Worm (Caenorhabditis elegans) whole organism, L1 larva: ENCODE data around the gene adah-1.

Experiments used
- F16B12.6 ChIP-seq: fragments of 150-350 bp; optimal IDR thresholded peaks from 2 replicates; lab custom pipeline; 2014; ENCODE audit warnings: missing biosample characterization, missing genetic modification characterization
- Y116A8C.19 ChIP-seq: sonication (generic microtip); optimal IDR thresholded peaks from 2 replicates; lab custom pipeline; 2016; ENCODE audit warnings: missing compliant biosample characterization, missing genetic modification characterization, borderline replicate concordance
- ama-1 ChIP-seq: fragments of 150-350 bp; optimal IDR thresholded peaks from 2 replicates; lab custom pipeline; 2014
- ceh-8 ChIP-seq: fragments of 200-800 bp; sonication (Bioruptor generic); optimal IDR thresholded peaks from 2 replicates; lab custom pipeline; 2018; ENCODE audit warnings: mild to moderate bottlenecking, missing genetic modification characterization, moderate library complexity, missing compliant biosample characterization
- ceh-82 ChIP-seq, 3 experiments: fragments of 150-350 bp in 1 of 3; sonication (generic microtip) in 2 of 3; optimal IDR thresholded peaks; 2 replicates each; lab custom pipeline; 2014 to 2017; ENCODE audit warnings: missing biosample characterization in 3 of 3, missing genetic modification characterization in 3 of 3
- ceh-88 ChIP-seq: fragments of 200-800 bp; sonication (Bioruptor generic); IDR thresholded peaks from 2 replicates; pipeline ENCODE4 v1.3.6; 2022; ENCODE audit warnings: missing genetic modification characterization, missing compliant biosample characterization
- dpl-1 ChIP-seq, 3 experiments: fragments of 150-350 bp in 2 of 3; sonication (generic microtip) in 1 of 3; optimal IDR thresholded peaks; 2 replicates each; lab custom pipeline; 2014 to 2017; ENCODE audit warnings: missing biosample characterization in 3 of 3, missing genetic modification characterization in 3 of 3, missing genetic modification reagents in 3 of 3
- efl-1 ChIP-seq, 4 experiments: fragments of 150-350 bp; optimal IDR thresholded peaks in 3 of 4; peaks in 1 of 4; 1 replicate in 1 of 4; 2 replicates in 3 of 4; lab custom pipeline; 2014; ENCODE audit warnings: missing biosample characterization in 2 of 4, missing genetic modification characterization in 2 of 4, missing genetic modification reagents in 2 of 4
- egl-27 ChIP-seq, 2 experiments: fragments of 150-350 bp in 1 of 2; sonication (generic microtip); optimal IDR thresholded peaks; 3 replicates each; lab custom pipeline; 2017 to 2018; ENCODE audit warnings: missing biosample characterization in 2 of 2, missing genetic modification characterization in 2 of 2, missing genetic modification reagents in 2 of 2
- elt-3 ChIP-seq, 6 experiments: fragments of 150-350 bp in 1 of 6; sonication (generic microtip); optimal IDR thresholded peaks; 2 replicates each; lab custom pipeline; 2017 to 2018; ENCODE audit warnings: missing biosample characterization in 6 of 6, missing genetic modification characterization in 6 of 6, inconsistent platforms in 1 of 6
- fkh-4 ChIP-seq: sonication (generic microtip); optimal IDR thresholded peaks from 2 replicates; lab custom pipeline; 2016; ENCODE audit warnings: missing compliant biosample characterization, missing genetic modification characterization, borderline replicate concordance
- fkh-8 ChIP-seq: sonication (generic microtip); optimal IDR thresholded peaks from 2 replicates; lab custom pipeline; 2016; ENCODE audit warnings: mild to moderate bottlenecking, missing genetic modification characterization, missing compliant biosample characterization
- fos-1 ChIP-seq: fragments of 150-350 bp; optimal IDR thresholded peaks from 2 replicates; lab custom pipeline; 2014; ENCODE audit warnings: missing biosample characterization, missing genetic modification characterization
- grh-1 ChIP-seq: fragments of 200-800 bp; sonication (Bioruptor generic); IDR thresholded peaks from 2 replicates; pipeline ENCODE4 v1.3.6; 2022; ENCODE audit warnings: missing genetic modification reagents, missing genetic modification characterization, missing compliant biosample characterization
- isw-1 ChIP-seq: fragments of 200-800 bp; sonication (Bioruptor generic); IDR thresholded peaks from 2 replicates; pipeline ENCODE4 v1.3.6; 2022; ENCODE audit warnings: missing genetic modification characterization, missing compliant biosample characterization
- lin-13 ChIP-seq: fragments of 150-350 bp; optimal IDR thresholded peaks from 2 replicates; lab custom pipeline; 2014; ENCODE audit warnings: missing biosample characterization, missing genetic modification reagents, missing genetic modification characterization
- lin-14 ChIP-seq: fragments of 200-800 bp; sonication (Bioruptor generic); optimal IDR thresholded peaks from 2 replicates; lab custom pipeline; 2018; ENCODE audit warnings: mild to moderate bottlenecking, missing genetic modification characterization, moderate library complexity, missing compliant biosample characterization
- lin-39 ChIP-seq: fragments of 150-350 bp; optimal IDR thresholded peaks from 2 replicates; lab custom pipeline; 2014; ENCODE audit warnings: missing biosample characterization, missing genetic modification reagents, missing genetic modification characterization
- lsy-2 ChIP-seq, 2 experiments: fragments of 150-350 bp; optimal IDR thresholded peaks; 2 replicates each; lab custom pipeline; 2014; ENCODE audit warnings: missing biosample characterization in 2 of 2, missing genetic modification characterization in 2 of 2
- mab-9 ChIP-seq: fragments of 200-800 bp; sonication (Bioruptor generic); IDR thresholded peaks from 2 replicates; pipeline ENCODE4 v1.3.6; 2022; ENCODE audit warnings: missing genetic modification reagents, missing genetic modification characterization, missing compliant biosample characterization
- mep-1 ChIP-seq: fragments of 150-350 bp; optimal IDR thresholded peaks from 2 replicates; lab custom pipeline; 2014; ENCODE audit warnings: missing biosample characterization, missing genetic modification characterization
- nhr-12 ChIP-seq: sonication (generic microtip); optimal IDR thresholded peaks from 2 replicates; lab custom pipeline; 2017; ENCODE audit warnings: missing biosample characterization, missing genetic modification characterization
- nhr-19 ChIP-seq: fragments of 200-800 bp; sonication (Bioruptor generic); conservative IDR thresholded peaks from 2 replicates; pipeline ENCODE4 v1.3.6; 2022; ENCODE audit warnings: missing genetic modification characterization, missing compliant biosample characterization
- nhr-20 ChIP-seq: sonication (generic microtip); optimal IDR thresholded peaks from 2 replicates; lab custom pipeline; 2016; ENCODE audit warnings: mild to moderate bottlenecking, missing genetic modification characterization, missing compliant biosample characterization
- nhr-28 ChIP-seq: fragments of 150-350 bp; optimal IDR thresholded peaks from 2 replicates; lab custom pipeline; 2014; ENCODE audit warnings: missing biosample characterization, missing genetic modification characterization
- nhr-47 ChIP-seq: sonication (generic microtip); optimal IDR thresholded peaks from 2 replicates; lab custom pipeline; 2016; ENCODE audit warnings: mild to moderate bottlenecking, missing genetic modification characterization, moderate library complexity, missing compliant biosample characterization
- nhr-71 ChIP-seq: sonication (generic microtip); optimal IDR thresholded peaks from 2 replicates; lab custom pipeline; 2016; ENCODE audit warnings: mild to moderate bottlenecking, missing genetic modification characterization, moderate library complexity, missing compliant biosample characterization
- nhr-84 ChIP-seq: sonication (generic microtip); optimal IDR thresholded peaks from 2 replicates; lab custom pipeline; 2017; ENCODE audit warnings: missing biosample characterization, missing genetic modification characterization
- nhr-85 ChIP-seq: sonication (generic microtip); peaks from one replicate; lab custom pipeline; 2016; ENCODE audit warnings: missing genetic modification characterization, inconsistent platforms, missing compliant biosample characterization
- pqm-1 ChIP-seq: sonication (generic microtip); optimal IDR thresholded peaks from 3 replicates; lab custom pipeline; 2017; ENCODE audit warnings: missing biosample characterization, missing genetic modification characterization
- rnt-1 ChIP-seq: sonication (generic microtip); optimal IDR thresholded peaks from 2 replicates; lab custom pipeline; 2016; ENCODE audit warnings: mild to moderate bottlenecking, missing genetic modification characterization, moderate library complexity, missing compliant biosample characterization
- snpc-4 ChIP-seq: fragments of 150-350 bp; optimal IDR thresholded peaks from 2 replicates; lab custom pipeline; 2014; ENCODE audit warnings: missing biosample characterization, missing genetic modification characterization
- snu-23 ChIP-seq: sonication (generic microtip); optimal IDR thresholded peaks from 2 replicates; lab custom pipeline; 2016; ENCODE audit warnings: missing genetic modification characterization, missing compliant biosample characterization
- tlp-1 ChIP-seq: fragments of 150-350 bp; optimal IDR thresholded peaks from 2 replicates; lab custom pipeline; 2014; ENCODE audit warnings: missing biosample characterization, missing genetic modification characterization
- unc-130 ChIP-seq: fragments of 150-350 bp; optimal IDR thresholded peaks from 2 replicates; lab custom pipeline; 2017; ENCODE audit warnings: missing biosample characterization, missing genetic modification characterization, inconsistent platforms
- unc-98 ChIP-seq: fragments of 200-800 bp; sonication (Bioruptor generic); IDR thresholded peaks from 2 replicates; pipeline ENCODE4 v1.3.6; 2022; ENCODE audit warnings: missing genetic modification characterization, missing compliant biosample characterization
- zip-4 ChIP-seq: fragments of 200-800 bp; sonication (Bioruptor generic); optimal IDR thresholded peaks from 2 replicates; lab custom pipeline; 2018; ENCODE audit warnings: mild to moderate bottlenecking, missing genetic modification characterization, moderate library complexity, missing compliant biosample characterization

adah-1 gene

ce11 chrIV:7023858-7024257, at the start of gene adah-1:
Gene adah-1 (plus strand): TSS chrIV:7024211.
- no peak for TF ChIP-seq nhr-12 (tag; lab: Kevin White, UChicago)
- TF ChIP-seq mab-9 (GFP tag; lab: Robert Waterston, UW), result no peak
- TF ChIP-seq efl-1 (optimal IDR thresholded peaks at IDR 0.05; lab: Kevin White, UChicago), result peak in 1 of 2 experiments; percentile 11
- TF ChIP-seq efl-1 (GFP tag; optimal IDR thresholded peaks at IDR 0.05 in 1 of 2; lab: Kevin White, UChicago), result peak in 1 of 2 experiments; percentile 65
- no peak for TF ChIP-seq isw-1 (GFP tag; lab: Robert Waterston, UW)
- TF ChIP-seq egl-27 (tag; optimal IDR thresholded peaks at IDR 0.05; lab: Kevin White, UChicago), result no peak
- TF ChIP-seq lsy-2 (tag; optimal IDR thresholded peaks at IDR 0.05; lab: Kevin White, UChicago), result peak; percentile 22 to 26
- TF ChIP-seq nhr-84 (tag; lab: Kevin White, UChicago), result no peak
- no peak for TF ChIP-seq fkh-8 (tag; lab: Kevin White, UChicago)
- peak in 1 of 6 experiments; percentile 56 for TF ChIP-seq elt-3 (tag; optimal IDR thresholded peaks at IDR 0.05; lab: Kevin White, UChicago)
- no peak for TF ChIP-seq lin-13 (GFP tag; lab: Kevin White, UChicago)
- peak; percentile 31 for TF ChIP-seq rnt-1 (tag; lab: Kevin White, UChicago)
- TF ChIP-seq F16B12.6, result no peak
- TF ChIP-seq ceh-8 (GFP tag; lab: Kevin White, UChicago), result no peak
- TF ChIP-seq grh-1 (GFP tag; lab: Robert Waterston, UW), result no peak
- peak; percentile 59 for TF ChIP-seq lin-14 (GFP tag; lab: Kevin White, UChicago)
- TF ChIP-seq nhr-47 (tag; lab: Kevin White, UChicago), result no peak
- TF ChIP-seq snu-23 (GFP tag; lab: Kevin White, UChicago), result peak; percentile 45
- TF ChIP-seq Y116A8C.19 (tag; lab: Kevin White, UChicago), result no peak
- TF ChIP-seq tlp-1 (tag; lab: Kevin White, UChicago), result no peak
- TF ChIP-seq nhr-20, result peak; percentile 34
- TF ChIP-seq dpl-1 (GFP tag; optimal IDR thresholded peaks at IDR 0.05; lab: Kevin White, UChicago), result no peak
- peak; percentile 27 for TF ChIP-seq mep-1 (tag; lab: Kevin White, UChicago)
- no peak for TF ChIP-seq lin-39 (tag; lab: Kevin White, UChicago)
- TF ChIP-seq nhr-19 (GFP tag; lab: Robert Waterston, UW), result peak; percentile 22; the same call in 1 of the 2 replicates
- peak; percentile 68 for TF ChIP-seq nhr-71
- no peak for TF ChIP-seq nhr-85 (tag; lab: Kevin White, UChicago)
- no peak for TF ChIP-seq ama-1 (lab: Kevin White, UChicago)
- TF ChIP-seq nhr-28 (tag; lab: Kevin White, UChicago), result no peak
- TF ChIP-seq zip-4 (GFP tag; lab: Kevin White, UChicago), result no peak

- TF ChIP-seq ceh-82 (tag; optimal IDR thresholded peaks at IDR 0.05; lab: Kevin White, UChicago) (no peak), unc-130 (tag; lab: Kevin White, UChicago) (no peak), ceh-88 (GFP tag; lab: Robert Waterston, UW) (no peak), Y116A8C.19 (tag; lab: Kevin White, UChicago) (no peak), snpc-4 (no peak)
Observed at ce11 chrIV:6977089-6977558, 46.9 kb upstream of the adah-1 start, which contains the start of the genes pgl-1 and him-3. Gene pgl-1 (minus strand): TSS chrIV:6977318. Gene him-3 (plus strand): TSS chrIV:6977508.

- TF ChIP-seq unc-98 (GFP tag; lab: Robert Waterston, UW), result no peak
- no peak for TF ChIP-seq pqm-1 (tag; lab: Kevin White, UChicago)
- TF ChIP-seq fkh-4 (tag; lab: Kevin White, UChicago), result no peak
- TF ChIP-seq fos-1 (tag; lab: Kevin White, UChicago), result no peak
- no peak for TF ChIP-seq nhr-12 (tag; lab: Kevin White, UChicago)
Observed at ce11 chrIV:6978625-6979024, 45.4 kb upstream of the adah-1 start.
